Worm (Caenorhabditis elegans) whole organism, L3 larva: ENCODE measurements around the gene pig-1.

ENCODE experiments used
- ZK546.5 ChIP-seq: sonication (generic microtip); optimal IDR thresholded peaks from 2 replicates; lab custom pipeline; 2017; ENCODE audit warnings: missing biosample characterization, missing genetic modification characterization
- aly-2 ChIP-seq: fragments of 150-350 bp; optimal IDR thresholded peaks from 2 replicates; lab custom pipeline; 2014; ENCODE audit warnings: missing biosample characterization, missing genetic modification characterization
- ama-1 ChIP-seq: fragments of 150-350 bp; optimal IDR thresholded peaks from 2 replicates; lab custom pipeline; 2018
- ceh-16 ChIP-seq: sonication (generic microtip); optimal IDR thresholded peaks from 2 replicates; lab custom pipeline; 2017; ENCODE audit warnings: missing biosample characterization, missing genetic modification characterization
- ceh-9 ChIP-seq: sonication (generic microtip); optimal IDR thresholded peaks from 2 replicates; lab custom pipeline; 2018; ENCODE audit warnings: missing biosample characterization, missing genetic modification characterization
- daf-12 ChIP-seq: fragments of 150-350 bp; optimal IDR thresholded peaks from 2 replicates; lab custom pipeline; 2014; ENCODE audit warnings: missing biosample characterization, missing genetic modification reagents, missing genetic modification characterization
- egl-5 ChIP-seq: fragments of 150-350 bp; optimal IDR thresholded peaks from 2 replicates; lab custom pipeline; 2017; ENCODE audit warnings: missing biosample characterization, missing genetic modification reagents, missing genetic modification characterization, inconsistent platforms
- elt-1 ChIP-seq: fragments of 150-350 bp; optimal IDR thresholded peaks from 2 replicates; lab custom pipeline; 2014; ENCODE audit warnings: missing biosample characterization, missing genetic modification characterization
- elt-2 ChIP-seq: sonication (generic microtip); optimal IDR thresholded peaks from 2 replicates; lab custom pipeline; 2016; ENCODE audit warnings: missing genetic modification reagents, mild to moderate bottlenecking, missing genetic modification characterization, missing compliant biosample characterization
- elt-3 ChIP-seq, 3 experiments: fragments of 150-350 bp in 1 of 3; sonication (generic microtip) in 2 of 3; optimal IDR thresholded peaks; 2 replicates in 2 of 3; 4 replicates in 1 of 3; lab custom pipeline; 2014 to 2017; ENCODE audit warnings: missing biosample characterization in 3 of 3, missing genetic modification characterization in 3 of 3
- fkh-10 ChIP-seq: sonication (generic microtip); optimal IDR thresholded peaks from 2 replicates; lab custom pipeline; 2017; ENCODE audit warnings: missing biosample characterization, missing genetic modification reagents, missing genetic modification characterization
- fos-1 ChIP-seq: fragments of 150-350 bp; optimal IDR thresholded peaks from 2 replicates; lab custom pipeline; 2014; ENCODE audit warnings: missing biosample characterization, missing genetic modification characterization
- hmg-11 ChIP-seq: sonication (generic microtip); optimal IDR thresholded peaks from 2 replicates; lab custom pipeline; 2016; ENCODE audit warnings: missing genetic modification characterization, missing compliant biosample characterization
- jun-1 ChIP-seq: fragments of 150-350 bp; optimal IDR thresholded peaks from 2 replicates; lab custom pipeline; 2014; ENCODE audit warnings: missing biosample characterization, missing genetic modification reagents, missing genetic modification characterization
- lin-15B ChIP-seq: fragments of 150-350 bp; optimal IDR thresholded peaks from 2 replicates; lab custom pipeline; 2014; ENCODE audit warnings: missing biosample characterization, missing genetic modification characterization
- lsy-12 ChIP-seq: sonication (generic microtip); optimal IDR thresholded peaks from 2 replicates; lab custom pipeline; 2016; ENCODE audit warnings: mild to moderate bottlenecking, missing genetic modification characterization, missing compliant biosample characterization
- mdl-1 ChIP-seq: fragments of 150-350 bp; optimal IDR thresholded peaks from 2 replicates; lab custom pipeline; 2014; ENCODE audit warnings: missing biosample characterization, missing genetic modification characterization
- mml-1 ChIP-seq: fragments of 150-350 bp; sonication (generic microtip); optimal IDR thresholded peaks from 3 replicates; lab custom pipeline; 2014; ENCODE audit warnings: missing biosample characterization, missing genetic modification characterization
- nfya-1 ChIP-seq: sonication (generic microtip); optimal IDR thresholded peaks from 2 replicates; lab custom pipeline; 2017; ENCODE audit warnings: missing genetic modification characterization, mild to moderate bottlenecking, missing compliant biosample characterization, antibody characterized with exemption, moderate library complexity; ENCODE audit not compliant: insufficient read depth
- nhr-11 ChIP-seq: fragments of 150-350 bp; optimal IDR thresholded peaks from 2 replicates; lab custom pipeline; 2014; ENCODE audit warnings: missing biosample characterization, missing genetic modification characterization
- nhr-23 ChIP-seq: fragments of 150-350 bp; optimal IDR thresholded peaks from 2 replicates; lab custom pipeline; 2014; ENCODE audit warnings: missing biosample characterization, missing genetic modification reagents, missing genetic modification characterization
- nhr-25 ChIP-seq: sonication (generic microtip); optimal IDR thresholded peaks from 2 replicates; lab custom pipeline; 2017; ENCODE audit warnings: missing biosample characterization, missing genetic modification characterization
- nhr-28 ChIP-seq: fragments of 150-350 bp; optimal IDR thresholded peaks from 2 replicates; lab custom pipeline; 2014; ENCODE audit warnings: missing biosample characterization, missing genetic modification characterization
- nhr-43 ChIP-seq: sonication (generic microtip); optimal IDR thresholded peaks from 2 replicates; lab custom pipeline; 2016; ENCODE audit warnings: mild to moderate bottlenecking, missing genetic modification characterization, missing compliant biosample characterization; ENCODE audit not compliant: poor library complexity, severe bottlenecking
- nhr-67 ChIP-seq: fragments of 150-350 bp; optimal IDR thresholded peaks from 2 replicates; lab custom pipeline; 2014; ENCODE audit warnings: missing biosample characterization, missing genetic modification characterization
- nhr-76 ChIP-seq: fragments of 150-350 bp; sonication (generic microtip); optimal IDR thresholded peaks from 5 replicates; lab custom pipeline; 2014; ENCODE audit warnings: missing biosample characterization, missing genetic modification characterization
- pha-4 ChIP-seq: fragments of 150-350 bp; optimal IDR thresholded peaks from 2 replicates; lab custom pipeline; 2014; ENCODE audit warnings: missing biosample characterization, missing genetic modification reagents, missing genetic modification characterization
- pqm-1 ChIP-seq: fragments of 150-350 bp; optimal IDR thresholded peaks from 2 replicates; lab custom pipeline; 2017; ENCODE audit warnings: missing biosample characterization, missing genetic modification characterization, inconsistent platforms
- sea-2 ChIP-seq: fragments of 150-350 bp; sonication (generic microtip); optimal IDR thresholded peaks from 4 replicates; lab custom pipeline; 2014; ENCODE audit warnings: missing biosample characterization, missing genetic modification reagents, missing genetic modification characterization
- skn-1 ChIP-seq: fragments of 150-350 bp; optimal IDR thresholded peaks from 2 replicates; lab custom pipeline; 2014; ENCODE audit warnings: missing biosample characterization, missing genetic modification characterization
- snpc-4 ChIP-seq: fragments of 150-350 bp; optimal IDR thresholded peaks from 2 replicates; lab custom pipeline; 2014; ENCODE audit warnings: missing biosample characterization, missing genetic modification characterization
- tbx-2 ChIP-seq: sonication (generic microtip); optimal IDR thresholded peaks from 2 replicates; lab custom pipeline; 2016; ENCODE audit warnings: mild to moderate bottlenecking, missing genetic modification characterization, missing compliant biosample characterization
- zag-1 ChIP-seq: fragments of 150-350 bp; optimal IDR thresholded peaks from 2 replicates; lab custom pipeline; 2014; ENCODE audit warnings: missing biosample characterization, missing genetic modification characterization
- ztf-4 ChIP-seq: fragments of 150-350 bp; optimal IDR thresholded peaks from 2 replicates; lab custom pipeline; 2014; ENCODE audit warnings: missing biosample characterization, missing genetic modification characterization

pig-1 gene

ce11 chrIV:524352-524751 lies 5.1 kb upstream of the pig-1 start, which contains the start of gene W03G1.2:
W03G1.2 (plus strand) TSS chrIV:524652.
- TF ChIP-seq mml-1 (tag; lab: Kevin White, UChicago), result no peak
- TF ChIP-seq snpc-4 (tag; lab: Kevin White, UChicago), result no peak
- no peak for TF ChIP-seq nhr-76 (tag; lab: Kevin White, UChicago)
- no peak for TF ChIP-seq egl-5
- TF ChIP-seq ama-1, result no peak
- no peak for TF ChIP-seq hmg-11 (tag; lab: Kevin White, UChicago)
- TF ChIP-seq ceh-9 (tag; lab: Kevin White, UChicago), result no peak
- TF ChIP-seq elt-1, result no peak
- no peak for TF ChIP-seq ZK546.5 (tag; lab: Kevin White, UChicago)
- no peak for TF ChIP-seq lsy-12 (tag; lab: Kevin White, UChicago)
- TF ChIP-seq nhr-23, result no peak
- no peak for TF ChIP-seq nhr-43 (tag; lab: Kevin White, UChicago)
- no peak for TF ChIP-seq nhr-28
- TF ChIP-seq mdl-1, result no peak
- TF ChIP-seq tbx-2 (tag; lab: Kevin White, UChicago), result no peak
- TF ChIP-seq skn-1 (tag; lab: Kevin White, UChicago), result no peak
- no peak for TF ChIP-seq nhr-25

- TF ChIP-seq elt-2 (tag; lab: Kevin White, UChicago) (peak; percentile 72), hmg-11 (tag; lab: Kevin White, UChicago) (no peak)
These were observed 4.3 kb upstream of the pig-1 start, which contains the start of gene asm-3 for ce11 chrIV:523595-523994. asm-3 (minus strand) TSS chrIV:523809.

ce11 chrIV:522566-522965 lies 3.3 kb upstream of the pig-1 start:
- TF ChIP-seq nhr-76 (tag; lab: Kevin White, UChicago) (no peak), fkh-10 (no peak), hmg-11 (tag; lab: Kevin White, UChicago) (no peak), mdl-1 (no peak)

ce11 chrIV:506384-506783 lies 12.9 kb downstream of the pig-1 start, which contains the start of gene W03G1.5:
W03G1.5 (minus strand) TSS chrIV:506484.
- TF ChIP-seq egl-5 (no peak), pha-4 (peak; percentile 36), ztf-4 (tag; lab: Kevin White, UChicago) (no peak), lin-15B (tag; lab: Kevin White, UChicago) (peak; percentile 29)
- TF ChIP-seq, all 47 proteins: peak for 2

- TF ChIP-seq snpc-4 (tag; lab: Kevin White, UChicago) (no peak), pha-4 (peak; percentile 34)
These were observed 14.8 kb downstream of the pig-1 start for ce11 chrIV:504495-504894.

- TF ChIP-seq nhr-11 (no peak), nhr-67 (tag; lab: Kevin White, UChicago) (no peak), nfya-1 (tag; lab: Kevin White, UChicago) (no peak), daf-12 (tag; lab: Kevin White, UChicago) (no peak), ceh-9 (tag; lab: Kevin White, UChicago) (no peak), jun-1 (tag; lab: Kevin White, UChicago) (no peak), snpc-4 (tag; lab: Kevin White, UChicago) (no peak), aly-2 (tag; lab: Kevin White, UChicago) (no peak), elt-3 (tag; optimal IDR thresholded peaks at IDR 0.05; lab: Kevin White, UChicago) (no peak)
These were observed 22.1 kb downstream of the pig-1 start for ce11 chrIV:497155-497554.

- TF ChIP-seq nhr-43 (tag; lab: Kevin White, UChicago), result no peak
- TF ChIP-seq pqm-1 (tag; lab: Kevin White, UChicago), result no peak
- no peak for TF ChIP-seq snpc-4 (tag; lab: Kevin White, UChicago)
- no peak for TF ChIP-seq aly-2 (tag; lab: Kevin White, UChicago)
- TF ChIP-seq elt-1, result no peak
- TF ChIP-seq ama-1, result no peak
- no peak for TF ChIP-seq sea-2 (GFP tag; lab: Kevin White, UChicago)
- no peak for TF ChIP-seq fos-1
- no peak for TF ChIP-seq nhr-25
- no peak for TF ChIP-seq mdl-1
- TF ChIP-seq ceh-16 (tag; lab: Kevin White, UChicago), result no peak
- TF ChIP-seq zag-1, result no peak
- TF ChIP-seq hmg-11 (tag; lab: Kevin White, UChicago), result no peak
These were observed 34.5 kb downstream of the pig-1 start for ce11 chrIV:484768-485167.
